Fruit fly (Drosophila melanogaster) whole organism, embryonic: ENCODE data around the gene CG31882.

Source experiments
- C15 ChIP-seq: fragments of 200-800 bp; sonication (Bioruptor generic); IDR thresholded peaks from 3 replicates; pipeline ENCODE4 v1.3.6; 2022; ENCODE audit warnings: missing biosample characterization, missing genetic modification characterization
- CG10431 ChIP-seq: fragments of 200-800 bp; sonication (Bioruptor generic); optimal IDR thresholded peaks from 3 replicates; lab custom pipeline; 2018; ENCODE audit warnings: missing biosample characterization, mild to moderate bottlenecking, missing genetic modification characterization
- CG11456 ChIP-seq: fragments of 200-800 bp; sonication (Bioruptor generic); IDR thresholded peaks from 3 replicates; pipeline ENCODE4 v1.3.6; 2022; ENCODE audit warnings: missing biosample characterization, missing genetic modification characterization
- CG12299 ChIP-seq: fragments of 200-800 bp; sonication (Bioruptor generic); optimal IDR thresholded peaks from 2 replicates; lab custom pipeline; 2018; ENCODE audit warnings: missing biosample characterization, mild to moderate bottlenecking, missing genetic modification characterization
- CG14014 ChIP-seq: fragments of 200-800 bp; sonication (Bioruptor generic); IDR thresholded peaks from 2 replicates; pipeline ENCODE4 v1.3.6; 2022; ENCODE audit warnings: missing biosample characterization, missing genetic modification characterization
- CG14667 ChIP-seq: fragments of 200-800 bp; sonication (Bioruptor generic); IDR thresholded peaks from 2 replicates; pipeline ENCODE4 v1.3.6; 2022; ENCODE audit warnings: missing biosample characterization, missing genetic modification characterization
- CG15479 ChIP-seq: fragments of 200-800 bp; sonication (Bioruptor generic); optimal IDR thresholded peaks from 3 replicates; lab custom pipeline; 2019; ENCODE audit warnings: missing biosample characterization, mild to moderate bottlenecking, missing genetic modification characterization, moderate library complexity
- CG1603 ChIP-seq: fragments of 200-800 bp; sonication (Bioruptor generic); optimal IDR thresholded peaks from 2 replicates; lab custom pipeline; 2019; ENCODE audit warnings: missing biosample characterization, mild to moderate bottlenecking, missing genetic modification characterization, moderate library complexity
- CG17612 ChIP-seq: fragments of 200-800 bp; sonication (Bioruptor generic); IDR thresholded peaks from 2 replicates; pipeline ENCODE4 v1.3.6; 2022; ENCODE audit warnings: missing biosample characterization, missing genetic modification characterization
- CG18262 ChIP-seq: fragments of 200-800 bp; optimal IDR thresholded peaks from 3 replicates; lab custom pipeline; 2019; ENCODE audit warnings: missing biosample characterization, mild to moderate bottlenecking, missing genetic modification characterization, moderate library complexity
- CG2116 ChIP-seq: fragments of 200-800 bp; sonication (Bioruptor generic); optimal IDR thresholded peaks from 3 replicates; lab custom pipeline; 2018; ENCODE audit warnings: missing biosample characterization, mild to moderate bottlenecking, missing genetic modification characterization
- CG2678 ChIP-seq: fragments of 200-800 bp; sonication (Bioruptor generic); optimal IDR thresholded peaks from 3 replicates; lab custom pipeline; 2019; ENCODE audit warnings: missing biosample characterization, mild to moderate bottlenecking, missing genetic modification characterization, moderate library complexity
- CG2875 ChIP-seq: fragments of 200-800 bp; sonication (Bioruptor generic); optimal IDR thresholded peaks from 2 replicates; lab custom pipeline; 2017; ENCODE audit warnings: missing biosample characterization, mild to moderate bottlenecking, missing genetic modification characterization, missing genetic modification reagents
- CG30431 ChIP-seq: fragments of 200-800 bp; sonication (Bioruptor generic); optimal IDR thresholded peaks from 2 replicates; lab custom pipeline; 2017; ENCODE audit warnings: missing biosample characterization, missing genetic modification characterization
- CG4282 ChIP-seq: fragments of 200-800 bp; sonication (Bioruptor generic); optimal IDR thresholded peaks from 2 replicates; lab custom pipeline; 2016; ENCODE audit warnings: missing biosample characterization, missing genetic modification characterization
- CG5245 ChIP-seq: fragments of 200-800 bp; sonication (Bioruptor generic); optimal IDR thresholded peaks from 3 replicates; lab custom pipeline; 2016; ENCODE audit warnings: missing biosample characterization, missing genetic modification characterization
- CG6854 ChIP-seq: fragments of 200-800 bp; sonication (Bioruptor generic); optimal IDR thresholded peaks from 3 replicates; lab custom pipeline; 2017; ENCODE audit warnings: missing biosample characterization, mild to moderate bottlenecking, missing genetic modification characterization
- CG7786 ChIP-seq: fragments of 200-800 bp; sonication (Bioruptor generic); optimal IDR thresholded peaks from 2 replicates; lab custom pipeline; 2016; ENCODE audit warnings: missing biosample characterization, missing genetic modification characterization
- CG8359 ChIP-seq: fragments of 200-800 bp; sonication (Bioruptor generic); optimal IDR thresholded peaks from 2 replicates; lab custom pipeline; 2017; ENCODE audit warnings: missing biosample characterization, mild to moderate bottlenecking, missing genetic modification characterization, borderline replicate concordance
- CG8765 ChIP-seq: fragments of 200-800 bp; sonication (Bioruptor generic); IDR thresholded peaks from 2 replicates; pipeline ENCODE4 v1.3.6; 2022; ENCODE audit warnings: missing biosample characterization, missing genetic modification characterization
- CG9437 ChIP-seq: fragments of 200-800 bp; sonication (Bioruptor generic); optimal IDR thresholded peaks from 2 replicates; lab custom pipeline; 2018; ENCODE audit warnings: missing biosample characterization, mild to moderate bottlenecking, missing genetic modification characterization
- CG9727 ChIP-seq: fragments of 200-800 bp; sonication (Bioruptor generic); optimal IDR thresholded peaks from 3 replicates; lab custom pipeline; 2017; ENCODE audit warnings: missing biosample characterization, mild to moderate bottlenecking, missing genetic modification characterization
- CoRest ChIP-seq: fragments of 200-800 bp; sonication (Bioruptor generic); optimal IDR thresholded peaks from 3 replicates; lab custom pipeline; 2018; ENCODE audit warnings: missing biosample characterization, mild to moderate bottlenecking, missing genetic modification characterization, moderate library complexity
- CrebB ChIP-seq: fragments of 200-800 bp; sonication (Bioruptor generic); optimal IDR thresholded peaks from 3 replicates; lab custom pipeline; 2018; ENCODE audit warnings: missing biosample characterization, mild to moderate bottlenecking, missing genetic modification characterization
- D19A ChIP-seq: fragments of 200-800 bp; optimal IDR thresholded peaks from 3 replicates; lab custom pipeline; 2019; ENCODE audit warnings: missing biosample characterization, mild to moderate bottlenecking, missing genetic modification characterization, moderate library complexity
- Dad ChIP-seq: fragments of 200-800 bp; sonication (Bioruptor generic); optimal IDR thresholded peaks from 3 replicates; lab custom pipeline; 2016; ENCODE audit warnings: missing biosample characterization, missing genetic modification characterization
- H15 ChIP-seq: fragments of 200-800 bp; sonication (Bioruptor generic); IDR thresholded peaks from 3 replicates; pipeline ENCODE4 v1.3.6; 2022; ENCODE audit warnings: missing biosample characterization, missing genetic modification characterization
- Hand ChIP-seq: fragments of 200-800 bp; sonication (Bioruptor generic); optimal IDR thresholded peaks from 2 replicates; lab custom pipeline; 2017; ENCODE audit warnings: mild to moderate bottlenecking, missing biosample characterization, missing genetic modification reagents, missing genetic modification characterization
- Mrtf ChIP-seq: fragments of 200-800 bp; sonication (Bioruptor generic); IDR thresholded peaks from 3 replicates; pipeline ENCODE4 v1.3.6; 2022; ENCODE audit warnings: missing biosample characterization, missing genetic modification characterization
- Nf-YA ChIP-seq: fragments of 200-800 bp; sonication (Bioruptor generic); IDR thresholded peaks from 2 replicates; pipeline ENCODE4 v1.3.6; 2022; ENCODE audit warnings: missing biosample characterization, missing genetic modification characterization
- Oaz ChIP-seq: fragments of 200-800 bp; sonication (Bioruptor generic); IDR thresholded peaks from 2 replicates; pipeline ENCODE4 v1.3.6; 2022; ENCODE audit warnings: missing biosample characterization, missing genetic modification characterization
- Side ChIP-seq: fragments of 200-800 bp; sonication (Bioruptor generic); optimal IDR thresholded peaks from 2 replicates; lab custom pipeline; 2016; ENCODE audit warnings: missing biosample characterization, missing genetic modification characterization
- Xbp1 ChIP-seq: fragments of 200-800 bp; sonication (Bioruptor generic); optimal IDR thresholded peaks from 3 replicates; lab custom pipeline; 2016; ENCODE audit warnings: missing biosample characterization, mild to moderate bottlenecking, missing genetic modification characterization
- cato ChIP-seq: fragments of 200-800 bp; sonication (Bioruptor generic); optimal IDR thresholded peaks from 2 replicates; lab custom pipeline; 2016; ENCODE audit warnings: missing biosample characterization, missing genetic modification characterization, borderline replicate concordance
- caup ChIP-seq: fragments of 200-800 bp; sonication (Bioruptor generic); optimal IDR thresholded peaks from 3 replicates; lab custom pipeline; 2017; ENCODE audit warnings: missing biosample characterization, mild to moderate bottlenecking, missing genetic modification characterization, moderate library complexity; ENCODE audit not compliant: severe bottlenecking
- dati ChIP-seq: fragments of 200-800 bp; sonication (Bioruptor generic); IDR thresholded peaks from 2 replicates; pipeline ENCODE4 v1.3.6; 2022; ENCODE audit warnings: missing biosample characterization, missing genetic modification characterization
- dmrt11E ChIP-seq: fragments of 200-800 bp; sonication (Bioruptor generic); optimal IDR thresholded peaks from 3 replicates; lab custom pipeline; 2018; ENCODE audit warnings: missing biosample characterization, mild to moderate bottlenecking, missing genetic modification characterization, moderate library complexity
- dmrt99B ChIP-seq: fragments of 200-800 bp; sonication (Bioruptor generic); optimal IDR thresholded peaks from 2 replicates; lab custom pipeline; 2018; ENCODE audit warnings: missing biosample characterization, mild to moderate bottlenecking, missing genetic modification characterization, moderate library complexity
- dysf ChIP-seq: fragments of 200-800 bp; sonication (Bioruptor generic); IDR thresholded peaks from 3 replicates; pipeline ENCODE4 v1.3.6; 2022; ENCODE audit warnings: missing biosample characterization, missing genetic modification characterization
- fd3F ChIP-seq: fragments of 200-800 bp; sonication (Bioruptor generic); optimal IDR thresholded peaks from 2 replicates; lab custom pipeline; 2018; ENCODE audit warnings: missing biosample characterization, mild to moderate bottlenecking, missing genetic modification characterization, moderate library complexity
- fru ChIP-seq: fragments of >200 bp; optimal IDR thresholded peaks from 2 replicates; lab custom pipeline; 2017
- gce ChIP-seq: fragments of 200-800 bp; sonication (Bioruptor generic); IDR thresholded peaks from 3 replicates; pipeline ENCODE4 v1.3.6; 2022; ENCODE audit warnings: missing biosample characterization, missing genetic modification characterization
- gfzf ChIP-seq: fragments of 200-800 bp; sonication (Bioruptor generic); optimal IDR thresholded peaks from 2 replicates; lab custom pipeline; 2016; ENCODE audit warnings: missing biosample characterization, mild to moderate bottlenecking, missing genetic modification characterization, moderate library complexity
- gsb-n ChIP-seq: fragments of 200-800 bp; sonication (Bioruptor generic); optimal IDR thresholded peaks from 3 replicates; lab custom pipeline; 2018; ENCODE audit warnings: missing biosample characterization, mild to moderate bottlenecking, missing genetic modification characterization
- gt ChIP-seq: fragments of 200-800 bp; sonication (Bioruptor generic); IDR thresholded peaks from 2 replicates; pipeline ENCODE4 v1.3.6; 2022; ENCODE audit warnings: missing biosample characterization, missing genetic modification characterization
- ken ChIP-seq: fragments of 200-800 bp; sonication (Bioruptor generic); IDR thresholded peaks from 3 replicates; pipeline ENCODE4 v1.3.6; 2022; ENCODE audit warnings: missing biosample characterization, missing genetic modification characterization
- kni ChIP-seq: fragments of 200-800 bp; sonication (Bioruptor generic); optimal IDR thresholded peaks from 3 replicates; lab custom pipeline; 2017; ENCODE audit warnings: mild to moderate bottlenecking, missing biosample characterization, missing genetic modification reagents, missing genetic modification characterization
- lov ChIP-seq, 2 experiments: fragments of 200-800 bp in 1 of 2; fragments of >200 bp in 1 of 2; sonication (Bioruptor generic) in 1 of 2; IDR thresholded peaks in 1 of 2; optimal IDR thresholded peaks in 1 of 2; 2 replicates in 1 of 2; 3 replicates in 1 of 2; pipeline versions ENCODE4 v1.3.6 to Lab custom; 2017 to 2022; ENCODE audit warnings: missing biosample characterization in 1 of 2, missing genetic modification characterization in 1 of 2
- sd ChIP-seq: fragments of 200-800 bp; sonication (Bioruptor generic); optimal IDR thresholded peaks from 3 replicates; lab custom pipeline; 2018; ENCODE audit warnings: missing biosample characterization, mild to moderate bottlenecking, missing genetic modification characterization, moderate library complexity
- tgo ChIP-seq: fragments of 200-800 bp; sonication (Bioruptor generic); IDR thresholded peaks from 3 replicates; pipeline ENCODE4 v1.3.6; 2022; ENCODE audit warnings: missing biosample characterization, missing genetic modification characterization
- yki ChIP-seq: fragments of >200 bp; optimal IDR thresholded peaks from 3 replicates; lab custom pipeline; 2018

CG31882 gene

dm6 chr2L:9660516-9660920 lies 35.4 kb upstream of the CG31882 start (continued):
- TF ChIP-seq dmrt99B (tag; lab: Kevin White, UChicago) (peak; percentile 88), CG5245 (GFP tag; lab: Kevin White, UChicago) (no peak), fd3F (GFP tag; lab: Kevin White, UChicago) (peak; percentile 68), cato (GFP tag; lab: Kevin White, UChicago) (no peak), Hand (GFP tag; lab: Kevin White, UChicago) (peak; percentile 89), CG10431 (GFP tag; lab: Kevin White, UChicago) (no peak), D19A (tag; lab: Kevin White, UChicago) (peak; percentile 58), C15 (peak; percentile 50; the same call in 1 of the 3 replicates), CG8359 (GFP tag; lab: Kevin White, UChicago) (no peak), dysf (GFP tag; lab: Robert Waterston, UW) (peak; percentile 89), CG9437 (peak; percentile 68), gce (GFP tag; lab: Robert Waterston, UW) (no peak), caup (peak; percentile 85), CG2678 (tag; lab: Kevin White, UChicago) (peak; percentile 91), CG11456 (GFP tag; lab: Robert Waterston, UW) (peak; percentile 61; the same call in 1 of the 3 replicates), CG30431 (GFP tag; lab: Kevin White, UChicago) (peak; percentile 40), CG1603 (tag; lab: Kevin White, UChicago) (no peak), dmrt11E (tag; lab: Kevin White, UChicago) (no peak), kni (GFP tag; lab: Kevin White, UChicago) (no peak), CG6854 (GFP tag; lab: Kevin White, UChicago) (peak; percentile 89), CG14014 (GFP tag; lab: Robert Waterston, UW) (peak; percentile 84), gsb-n (tag; lab: Kevin White, UChicago) (no peak), H15 (GFP tag; lab: Robert Waterston, UW) (peak; percentile 53; the same call in 1 of the 3 replicates), gt (GFP tag; lab: Robert Waterston, UW) (no peak), CG12299 (tag; lab: Kevin White, UChicago) (peak; percentile 66), Dad (GFP tag; lab: Kevin White, UChicago) (peak; percentile 51), Nf-YA (GFP tag; lab: Robert Waterston, UW) (0 out of 2 replicates have a peak, but pooled peaks have one; percentile 43), CG4282 (GFP tag; lab: Kevin White, UChicago) (no peak), CG15479 (GFP tag; lab: Kevin White, UChicago) (no peak), gfzf (GFP tag; lab: Kevin White, UChicago) (no peak), CG8765 (peak; percentile 22; the same call in 1 of the 2 replicates), fru (lab: Kevin White, UChicago) (no peak), CG9727 (peak; percentile 82), CG14667 (peak; percentile 58), CG17612 (no peak), CoRest (tag; lab: Kevin White, UChicago) (peak; percentile 83), Mrtf (GFP tag; lab: Robert Waterston, UW) (no peak), ken (0 out of 3 replicates have a peak, but pooled peaks have one; percentile 33), CG2116 (GFP tag; lab: Kevin White, UChicago) (no peak), lov (optimal IDR thresholded peaks at IDR 0.05; lab: Kevin White, UChicago) (no peak), lov (GFP tag; IDR thresholded peaks at IDR 0.05; lab: Robert Waterston, UW) (no peak), sd (tag; lab: Kevin White, UChicago) (peak; percentile 27), CG2875 (peak; percentile 20), CG18262 (tag; lab: Kevin White, UChicago) (no peak), yki (lab: Kevin White, UChicago) (no peak), Oaz (GFP tag; lab: Robert Waterston, UW) (peak; percentile 53), CG7786 (peak; percentile 63), CrebB (peak; percentile 46), tgo (GFP tag; lab: Robert Waterston, UW) (peak; percentile 80), Xbp1 (GFP tag; lab: Kevin White, UChicago) (peak; percentile 57), Side (GFP tag; lab: Kevin White, UChicago) (no peak), dati (GFP tag; lab: Robert Waterston, UW) (no peak)
